Fruit fly (Drosophila melanogaster): ENCODE data around the gene CG17294.
A peak's percentile ranks its signal among the peaks of the same experiment; 100 is the strongest.

Gene CG17294

dm6 chr2L:8416350-8417046 lies 39.7 kb downstream of the CG17294 start (continued):
- TF ChIP-seq CG10543 (GFP tag; optimal IDR thresholded peaks at IDR 0.05) (peak; percentile 26), NFAT (GFP tag; IDR thresholded peaks at IDR 0.05) (0 out of 2 replicates have a peak, but pooled peaks have one; percentile 11), Deaf1 (tag; optimal IDR thresholded peaks at IDR 0.05) (peak; percentile 43), Dfd (GFP tag; optimal IDR thresholded peaks at IDR 0.05) (no peak), vvl (GFP tag; IDR thresholded peaks at IDR 0.05) (no peak), CG1832 (GFP tag; optimal IDR thresholded peaks at IDR 0.05) (peak; percentile 82), rib (GFP tag; IDR thresholded peaks at IDR 0.05) (0 out of 2 replicates have a peak, but pooled peaks have one; percentile 12), zen (tag; optimal IDR thresholded peaks at IDR 0.05) (peak; percentile 39), bab2 (GFP tag; optimal IDR thresholded peaks at IDR 0.05) (peak; percentile 6), Hsf (GFP tag; optimal IDR thresholded peaks at IDR 0.05) (peak; percentile 1), pzg (GFP tag; optimal IDR thresholded peaks at IDR 0.05) (peak; percentile 11), Atf-2 (GFP tag; optimal IDR thresholded peaks at IDR 0.05) (no peak), sug (tag; optimal IDR thresholded peaks at IDR 0.05) (no peak), Adf1 (GFP tag; IDR thresholded peaks at IDR 0.05) (peak; percentile 98), corto (GFP tag; optimal IDR thresholded peaks at IDR 0.05) (peak; percentile 21), CG7963 (GFP tag; IDR thresholded peaks at IDR 0.05; ENCODE audit: partially characterized antibody) (no peak), Opbp (GFP tag; IDR thresholded peaks at IDR 0.05; ENCODE audit: partially characterized antibody) (peak; percentile 11; the same call in 1 of the 3 replicates), chm (GFP tag; IDR thresholded peaks at IDR 0.05) (peak; percentile 47), cas (GFP tag; IDR thresholded peaks at IDR 0.05) (no peak), gsb-n (tag; optimal IDR thresholded peaks at IDR 0.05) (no peak), ewg (GFP tag; optimal IDR thresholded peaks at IDR 0.05) (peak; percentile 30), HLH3B (GFP tag; IDR thresholded peaks at IDR 0.05) (0 out of 2 replicates have a peak, but pooled peaks have one; percentile 4), CG7372 (GFP tag; IDR thresholded peaks at IDR 0.05) (no peak), jing (GFP tag; optimal IDR thresholded peaks at IDR 0.05) (no peak), gce (GFP tag; IDR thresholded peaks at IDR 0.05) (0 out of 3 replicates have a peak, but pooled peaks have one; percentile 39)

dm6 chr2L:8417562-8417961 lies 40.7 kb downstream of the CG17294 start:
- TF ChIP-seq Bdp1 (GFP tag; optimal IDR thresholded peaks at IDR 0.05) (no peak), corto (GFP tag; optimal IDR thresholded peaks at IDR 0.05) (no peak), CG2199 (GFP tag; IDR thresholded peaks at IDR 0.05) (0 out of 3 replicates have a peak, but pooled peaks have one; percentile 8), gsb (GFP tag; IDR thresholded peaks at IDR 0.05) (no peak), Oaz (GFP tag; IDR thresholded peaks at IDR 0.05) (no peak)

DNA sequence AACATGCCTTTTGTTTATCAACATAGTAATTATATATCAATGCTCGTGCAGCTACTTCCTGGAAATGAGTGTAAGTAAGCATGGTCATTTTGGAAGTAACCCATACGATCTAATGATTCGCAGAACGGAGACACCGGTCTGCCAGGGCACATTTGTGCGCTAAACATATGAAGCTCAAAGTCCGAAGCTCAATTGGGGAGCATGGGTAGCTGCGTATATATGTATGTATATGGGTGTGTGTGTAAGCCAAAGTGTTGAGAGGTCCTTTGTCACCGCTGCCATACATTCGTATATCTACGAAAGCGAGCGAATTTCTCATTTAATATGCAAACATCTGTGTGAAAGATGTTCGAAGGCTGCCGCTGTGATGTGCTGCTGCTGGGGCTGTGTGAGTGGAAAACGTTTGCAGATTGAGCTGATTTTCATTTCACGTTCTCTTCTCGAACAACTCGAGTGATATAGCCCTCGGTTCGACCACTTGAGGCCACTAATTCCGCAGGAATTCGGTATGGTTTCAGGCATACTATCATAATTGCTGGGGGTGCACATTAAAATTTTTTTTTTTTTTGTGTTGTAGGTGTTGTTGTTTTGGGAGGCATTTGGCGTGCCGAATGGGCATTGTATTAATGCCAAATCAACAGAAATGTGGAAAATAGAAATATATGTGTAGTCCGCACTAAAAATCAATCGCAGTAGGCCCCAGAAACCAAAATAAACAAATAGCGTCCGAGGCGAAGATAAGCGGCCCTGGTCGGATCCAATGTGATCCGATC lies 41.5 kb downstream of the CG17294 start:
- TF ChIP-seq nom (GFP tag; optimal IDR thresholded peaks at IDR 0.05) (peak; percentile 83), CG1602 (GFP tag; optimal IDR thresholded peaks at IDR 0.05) (no peak), org-1 (GFP tag; optimal IDR thresholded peaks at IDR 0.05) (no peak), NfI (GFP tag; optimal IDR thresholded peaks at IDR 0.05) (no peak), abd-A (tag; optimal IDR thresholded peaks at IDR 0.05) (peak; percentile 33), Drgx (GFP tag; IDR thresholded peaks at IDR 0.05) (0 out of 2 replicates have a peak, but pooled peaks have one; percentile 24), croc (GFP tag; conservative IDR thresholded peaks at IDR 0.05) (no peak), Usf (GFP tag; optimal IDR thresholded peaks at IDR 0.05) (no peak), vnd (GFP tag; IDR thresholded peaks at IDR 0.05; ENCODE audit: partially characterized antibody) (no peak), z (GFP tag; IDR thresholded peaks at IDR 0.05) (peak; percentile 82), Nf-YA (GFP tag; IDR thresholded peaks at IDR 0.05) (no peak), twi (tag; optimal IDR thresholded peaks at IDR 0.05) (peak; percentile 88), Bteb2 (GFP tag; optimal IDR thresholded peaks at IDR 0.05) (no peak), Med (GFP tag) (peak; percentile 65), sd (tag; optimal IDR thresholded peaks at IDR 0.05) (peak; percentile 85), CG5180 (GFP tag; optimal IDR thresholded peaks at IDR 0.05) (peak; percentile 51), tup (GFP tag; optimal IDR thresholded peaks at IDR 0.05) (no peak)
